Worm (Caenorhabditis elegans) whole organism, young adult: ENCODE results near the gene let-765.

Experiments
- B0035.1 ChIP-seq: sonication (generic microtip); optimal IDR thresholded peaks from 2 replicates; lab custom pipeline; 2016; ENCODE audit warnings: missing genetic modification characterization, mild to moderate bottlenecking, missing compliant biosample characterization, missing genotype, missing genetic modification reagents
- C06A6.2 ChIP-seq: fragments of 200-800 bp; sonication (Bioruptor generic); conservative IDR thresholded peaks from 2 replicates; pipeline ENCODE4 v1.3.6; 2022; ENCODE audit warnings: missing genetic modification characterization, missing compliant biosample characterization
- D2030.7 ChIP-seq: fragments of 200-800 bp; sonication (Bioruptor generic); IDR thresholded peaks from 2 replicates; pipeline ENCODE4 v1.3.6; 2022; ENCODE audit warnings: missing genetic modification reagents, missing genetic modification characterization, missing compliant biosample characterization
- F39B2.1 ChIP-seq: fragments of 200-800 bp; sonication (Bioruptor generic); IDR thresholded peaks from 2 replicates; pipeline ENCODE4 v1.3.6; 2022; ENCODE audit warnings: missing genetic modification reagents, missing genetic modification characterization, missing compliant biosample characterization
- F57A8.1 ChIP-seq: fragments of 200-800 bp; sonication (Bioruptor generic); optimal IDR thresholded peaks from 2 replicates; lab custom pipeline; 2018; ENCODE audit warnings: mild to moderate bottlenecking, missing genetic modification characterization, moderate library complexity, missing compliant biosample characterization
- F57C9.4 ChIP-seq: sonication (generic microtip); optimal IDR thresholded peaks from 2 replicates; lab custom pipeline; 2017; ENCODE audit warnings: mild to moderate bottlenecking, missing genetic modification characterization, missing compliant biosample characterization
- K11D2.4 ChIP-seq: fragments of 200-800 bp; sonication (Bioruptor generic); IDR thresholded peaks from 2 replicates; pipeline ENCODE4 v1.3.6; 2022; ENCODE audit warnings: missing genetic modification reagents, missing genetic modification characterization, missing compliant biosample characterization
- T07F8.4 ChIP-seq: sonication (generic microtip); optimal IDR thresholded peaks from 2 replicates; lab custom pipeline; 2016; ENCODE audit warnings: mild to moderate bottlenecking, missing genetic modification characterization, moderate library complexity, missing compliant biosample characterization
- ama-1 ChIP-seq, 3 experiments: fragments of 150-350 bp in 1 of 3; sonication (generic microtip) in 2 of 3; optimal IDR thresholded peaks; 2 replicates each; lab custom pipeline; 2014 to 2018; ENCODE audit warnings: missing biosample characterization in 2 of 3, missing genetic modification characterization in 2 of 3, missing genetic modification reagents in 2 of 3
- aptf-2 ChIP-seq: fragments of 200-800 bp; sonication (Bioruptor generic); conservative IDR thresholded peaks from 2 replicates; pipeline ENCODE4 v1.3.6; 2022; ENCODE audit warnings: missing genetic modification reagents, missing genetic modification characterization, missing compliant biosample characterization
- aptf-3 ChIP-seq: fragments of 200-800 bp; sonication (Bioruptor generic); IDR thresholded peaks from 2 replicates; pipeline ENCODE4 v1.3.6; 2022; ENCODE audit warnings: missing genetic modification characterization, missing compliant biosample characterization
- atf-7 ChIP-seq: sonication (generic microtip); optimal IDR thresholded peaks from 2 replicates; lab custom pipeline; 2017; ENCODE audit warnings: mild to moderate bottlenecking, missing genetic modification characterization, missing compliant biosample characterization
- attf-6 ChIP-seq: fragments of 200-800 bp; sonication (Bioruptor generic); IDR thresholded peaks from 2 replicates; pipeline ENCODE4 v1.3.6; 2022; ENCODE audit warnings: missing genetic modification reagents, missing genetic modification characterization, missing compliant biosample characterization
- bed-1 ChIP-seq: fragments of 200-800 bp; sonication (Bioruptor generic); IDR thresholded peaks from 2 replicates; pipeline ENCODE4 v1.3.6; 2022; ENCODE audit warnings: missing genetic modification reagents, missing genetic modification characterization, missing compliant biosample characterization
- ceh-27 ChIP-seq: fragments of 200-800 bp; sonication (Bioruptor generic); optimal IDR thresholded peaks from 2 replicates; lab custom pipeline; 2018; ENCODE audit warnings: mild to moderate bottlenecking, missing genetic modification characterization, moderate library complexity, missing compliant biosample characterization
- die-1 ChIP-seq: sonication (generic microtip); optimal IDR thresholded peaks from 2 replicates; lab custom pipeline; 2016; ENCODE audit warnings: missing genotype, mild to moderate bottlenecking, missing genetic modification characterization, missing compliant biosample characterization
- ets-4 ChIP-seq: fragments of 200-800 bp; sonication (Bioruptor generic); optimal IDR thresholded peaks from 2 replicates; lab custom pipeline; 2018; ENCODE audit warnings: mild to moderate bottlenecking, missing genetic modification characterization, missing compliant biosample characterization
- him-1 ChIP-seq: sonication (generic microtip); optimal IDR thresholded peaks from 2 replicates; lab custom pipeline; 2016; ENCODE audit warnings: missing genotype, missing genetic modification reagents, missing genetic modification characterization, missing compliant biosample characterization
- hlh-26 ChIP-seq: fragments of 200-800 bp; sonication (Bioruptor generic); conservative IDR thresholded peaks from 2 replicates; pipeline ENCODE4 v1.3.6; 2022; ENCODE audit warnings: missing genetic modification reagents, missing genetic modification characterization, missing compliant biosample characterization
- hrde-1 ChIP-seq: sonication (generic microtip); optimal IDR thresholded peaks from 2 replicates; lab custom pipeline; 2016; ENCODE audit warnings: missing genetic modification characterization, mild to moderate bottlenecking, missing compliant biosample characterization, moderate library complexity, missing genotype, missing genetic modification reagents, borderline replicate concordance
- lsl-1 ChIP-seq: fragments of 200-800 bp; sonication (Bioruptor generic); optimal IDR thresholded peaks from 2 replicates; lab custom pipeline; 2018; ENCODE audit warnings: mild to moderate bottlenecking, missing genetic modification characterization, moderate library complexity, missing compliant biosample characterization
- madf-6 ChIP-seq: fragments of 200-800 bp; sonication (Bioruptor generic); IDR thresholded peaks from 2 replicates; pipeline ENCODE4 v1.3.6; 2022; ENCODE audit warnings: missing genetic modification reagents, missing genetic modification characterization, missing compliant biosample characterization
- madf-8 ChIP-seq: fragments of 200-800 bp; sonication (Bioruptor generic); conservative IDR thresholded peaks from 2 replicates; pipeline ENCODE4 v1.3.6; 2022; ENCODE audit warnings: missing genetic modification reagents, missing genetic modification characterization, missing compliant biosample characterization
- mel-28 ChIP-seq: sonication (generic microtip); optimal IDR thresholded peaks from 2 replicates; lab custom pipeline; 2016; ENCODE audit warnings: borderline replicate concordance, mild to moderate bottlenecking, missing genetic modification characterization, missing compliant biosample characterization
- mes-4 ChIP-seq: sonication (generic microtip); optimal IDR thresholded peaks from 2 replicates; lab custom pipeline; 2016; ENCODE audit warnings: missing genotype, missing genetic modification characterization, missing compliant biosample characterization
- mxl-1 ChIP-seq: sonication (generic microtip); optimal IDR thresholded peaks from 2 replicates; lab custom pipeline; 2016; ENCODE audit warnings: missing genetic modification characterization, missing compliant biosample characterization
- nfya-2 ChIP-seq: fragments of 200-800 bp; sonication (Bioruptor generic); IDR thresholded peaks from 2 replicates; pipeline ENCODE4 v1.3.6; 2022; ENCODE audit warnings: missing genetic modification reagents, missing genetic modification characterization, missing compliant biosample characterization
- nfyb-1 ChIP-seq: fragments of 200-800 bp; sonication (Bioruptor generic); IDR thresholded peaks from 2 replicates; pipeline ENCODE4 v1.3.6; 2022; ENCODE audit warnings: missing genetic modification reagents, missing genetic modification characterization, missing compliant biosample characterization
- nhr-27 ChIP-seq: fragments of 200-800 bp; sonication (Bioruptor generic); optimal IDR thresholded peaks from 2 replicates; lab custom pipeline; 2018; ENCODE audit warnings: mild to moderate bottlenecking, missing genetic modification characterization, moderate library complexity, missing compliant biosample characterization
- pbrm-1 ChIP-seq: fragments of 200-800 bp; sonication (Bioruptor generic); IDR thresholded peaks from 2 replicates; pipeline ENCODE4 v1.3.6; 2022; ENCODE audit warnings: missing genetic modification reagents, missing genetic modification characterization, missing compliant biosample characterization
- pha-4 ChIP-seq: fragments of 150-350 bp; sonication (generic microtip); optimal IDR thresholded peaks from 2 replicates; lab custom pipeline; 2014; ENCODE audit warnings: missing biosample characterization, missing genetic modification reagents, missing genetic modification characterization
- rcor-1 ChIP-seq: fragments of 200-800 bp; sonication (Bioruptor generic); IDR thresholded peaks from 2 replicates; pipeline ENCODE4 v1.3.6; 2022; ENCODE audit warnings: missing genetic modification reagents, missing genetic modification characterization, missing compliant biosample characterization
- rec-8 ChIP-seq, 2 experiments: sonication (generic microtip); optimal IDR thresholded peaks; 2 replicates each; lab custom pipeline; 2016; ENCODE audit warnings: mild to moderate bottlenecking in 2 of 2, missing genetic modification characterization in 2 of 2, missing genetic modification reagents in 2 of 2, missing genotype in 2 of 2, missing biosample characterization in 1 of 2, missing compliant biosample characterization in 1 of 2, moderate library complexity in 1 of 2
- repo-1 ChIP-seq: sonication (generic microtip); optimal IDR thresholded peaks from 2 replicates; lab custom pipeline; 2017; ENCODE audit warnings: mild to moderate bottlenecking, missing genetic modification characterization, missing compliant biosample characterization
- sea-2 ChIP-seq: fragments of 200-800 bp; sonication (Bioruptor generic); IDR thresholded peaks from 2 replicates; pipeline ENCODE4 v1.3.6; 2022; ENCODE audit warnings: missing genetic modification characterization, missing compliant biosample characterization
- snpc-1.3 ChIP-seq: sonication (generic microtip); optimal IDR thresholded peaks from 2 replicates; lab custom pipeline; 2017; ENCODE audit warnings: missing genetic modification characterization, mild to moderate bottlenecking, missing compliant biosample characterization, antibody characterized with exemption, moderate library complexity, missing genotype, missing genetic modification reagents; ENCODE audit not compliant: insufficient read depth
- snpc-3.4 ChIP-seq: sonication (generic microtip); optimal IDR thresholded peaks from 2 replicates; lab custom pipeline; 2017; ENCODE audit warnings: missing genetic modification characterization, mild to moderate bottlenecking, missing compliant biosample characterization, antibody characterized with exemption, moderate library complexity, missing genotype, missing genetic modification reagents
- sptf-2 ChIP-seq: fragments of 200-800 bp; sonication (Bioruptor generic); optimal IDR thresholded peaks from 2 replicates; lab custom pipeline; 2018; ENCODE audit warnings: mild to moderate bottlenecking, missing genetic modification characterization, missing compliant biosample characterization
- tbp1 ChIP-seq: fragments of 200-800 bp; sonication (Bioruptor generic); optimal IDR thresholded peaks from 2 replicates; lab custom pipeline; 2018; ENCODE audit warnings: mild to moderate bottlenecking, missing genetic modification characterization, missing compliant biosample characterization
- unc-62 ChIP-seq: fragments of 150-350 bp; optimal IDR thresholded peaks from 2 replicates; lab custom pipeline; 2014; ENCODE audit warnings: missing biosample characterization, missing genetic modification reagents, missing genetic modification characterization
- ztf-22 ChIP-seq: fragments of 200-800 bp; sonication (Bioruptor generic); optimal IDR thresholded peaks from 2 replicates; lab custom pipeline; 2018; ENCODE audit warnings: mild to moderate bottlenecking, missing genetic modification characterization, moderate library complexity, missing compliant biosample characterization
- ztf-26 ChIP-seq: sonication (generic microtip); optimal IDR thresholded peaks from 2 replicates; lab custom pipeline; 2017; ENCODE audit warnings: missing genetic modification characterization, missing compliant biosample characterization
- ztf-3 ChIP-seq: fragments of 200-800 bp; sonication (Bioruptor generic); optimal IDR thresholded peaks from 2 replicates; lab custom pipeline; 2018; ENCODE audit warnings: mild to moderate bottlenecking, missing genetic modification characterization, missing compliant biosample characterization

The let-765 gene

DNA sequence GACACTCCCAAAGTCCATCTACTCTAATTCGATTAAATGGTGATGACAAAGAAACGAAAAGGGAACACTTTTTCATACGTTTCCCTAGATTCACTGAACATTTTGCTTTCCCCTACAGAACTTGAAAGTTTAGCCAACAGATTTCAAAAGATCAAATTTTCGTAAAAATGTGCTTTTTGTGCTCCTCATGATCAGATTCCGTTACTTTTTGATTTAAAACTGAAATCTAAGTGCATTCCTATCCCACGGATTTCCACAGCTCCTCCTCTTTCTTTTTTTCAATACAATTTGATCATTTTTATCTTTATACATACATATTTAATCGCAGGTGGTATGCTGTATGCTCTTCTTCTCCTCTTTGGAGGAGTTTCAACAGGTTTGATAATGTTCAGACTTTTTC, 13.4 kb downstream of the let-765 start, which contains the start of gene ddo-3:
Gene ddo-3, plus strand, starts transcription at position 301 of the 400 bp plus-strand sequence.
- TF ChIP-seq ceh-27 (GFP tag; lab: Kevin White, UChicago) = no peak
- TF ChIP-seq sea-2 (GFP tag; lab: Robert Waterston, UW) = no peak
- TF ChIP-seq ztf-3 = no peak
- TF ChIP-seq mxl-1 (tag; lab: Kevin White, UChicago) = no peak
- TF ChIP-seq snpc-3.4 (tag; lab: Kevin White, UChicago) = no peak
- no peak for TF ChIP-seq aptf-3 (GFP tag; lab: Robert Waterston, UW)
- TF ChIP-seq pbrm-1 (GFP tag; lab: Robert Waterston, UW) = no peak
- TF ChIP-seq nfya-2 (GFP tag; lab: Robert Waterston, UW) = no peak
- TF ChIP-seq nhr-27 (tag; lab: Kevin White, UChicago) = no peak
- TF ChIP-seq mel-28 (tag; lab: Kevin White, UChicago) = no peak
- no peak for TF ChIP-seq ama-1 (optimal IDR thresholded peaks at IDR 0.05; lab: Kevin White, UChicago)
- no peak for TF ChIP-seq ama-1 (GFP tag; optimal IDR thresholded peaks at IDR 0.05; lab: Kevin White, UChicago)
- TF ChIP-seq attf-6 (GFP tag; lab: Robert Waterston, UW) = no peak
- no peak for TF ChIP-seq F57C9.4 (tag; lab: Kevin White, UChicago)
- TF ChIP-seq repo-1 (tag; lab: Kevin White, UChicago) = no peak
- no peak for TF ChIP-seq C06A6.2 (GFP tag; lab: Robert Waterston, UW)

DNA sequence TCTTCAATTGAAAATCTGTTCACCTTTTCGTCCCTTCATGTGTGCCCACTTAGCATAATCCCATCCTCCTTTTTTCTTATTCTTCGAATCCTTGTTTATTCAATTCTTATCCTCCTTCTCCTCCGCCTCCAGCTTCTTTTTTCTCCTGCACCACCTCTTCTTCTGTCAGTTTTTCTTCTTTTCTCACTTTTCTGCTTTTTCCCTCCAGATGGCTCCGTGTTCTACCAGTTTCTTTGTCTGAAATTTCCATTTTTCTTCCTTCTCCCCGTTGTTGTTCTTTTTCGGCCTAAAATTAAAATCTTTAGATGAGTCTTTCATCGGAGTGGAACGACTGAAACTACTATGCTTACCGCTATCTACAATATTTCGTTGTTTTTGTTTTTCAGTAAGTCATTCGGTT, 19.4 kb downstream of the let-765 start, which contains the start of gene acr-21:
Gene acr-21, plus strand, starts transcription at position 301 of the 400 bp plus-strand sequence.
- no peak for TF ChIP-seq T07F8.4 (tag; lab: Kevin White, UChicago)
- TF ChIP-seq snpc-1.3 (tag; lab: Kevin White, UChicago) = no peak
- TF ChIP-seq bed-1 (GFP tag; lab: Robert Waterston, UW) = no peak
- no peak for TF ChIP-seq pha-4 (tag; lab: Kevin White, UChicago)
- TF ChIP-seq sptf-2 (GFP tag; lab: Kevin White, UChicago) = no peak
- TF ChIP-seq C06A6.2 (GFP tag; lab: Robert Waterston, UW) = no peak
- no peak for TF ChIP-seq F39B2.1
- TF ChIP-seq atf-7 (tag; lab: Kevin White, UChicago) = no peak
- TF ChIP-seq sea-2 (GFP tag; lab: Robert Waterston, UW) = no peak
- no peak for TF ChIP-seq die-1
- no peak for TF ChIP-seq madf-6 (GFP tag; lab: Robert Waterston, UW)
- no peak for TF ChIP-seq rec-8 (tag; optimal IDR thresholded peaks at IDR 0.05; lab: Kevin White, UChicago)
- no peak for TF ChIP-seq nfyb-1
- no peak for TF ChIP-seq unc-62 (GFP tag; lab: Kevin White, UChicago)

DNA sequence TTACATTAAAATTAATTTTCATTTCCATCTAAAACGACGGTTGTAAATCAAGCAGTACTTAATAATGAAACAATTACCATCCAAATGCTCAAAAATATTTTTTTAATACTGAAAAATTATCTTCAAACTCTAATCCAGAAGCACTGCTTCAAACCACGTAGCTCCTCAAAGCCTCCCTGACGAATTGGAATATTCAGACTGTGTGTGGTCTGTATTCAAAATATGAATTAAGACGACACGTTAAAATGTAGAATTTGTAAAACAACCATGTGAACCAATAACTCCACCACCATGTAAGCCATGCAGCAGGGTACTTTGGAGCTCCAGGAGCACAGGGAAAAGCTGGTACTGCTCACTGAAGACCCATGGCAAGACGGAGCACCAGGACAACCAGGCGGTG, 21.6 kb downstream of the let-765 start, which contains the start of gene F27B3.8:
Gene F27B3.8, plus strand, starts transcription at position 301 of the 400 bp plus-strand sequence.
- TF ChIP-seq tbp1 (GFP tag; lab: Kevin White, UChicago) (no peak), K11D2.4 (GFP tag; lab: Robert Waterston, UW) (no peak), ztf-22 (GFP tag; lab: Kevin White, UChicago) (no peak), aptf-3 (GFP tag; lab: Robert Waterston, UW) (no peak), B0035.1 (tag; lab: Kevin White, UChicago) (no peak), hrde-1 (tag; lab: Kevin White, UChicago) (no peak), ceh-27 (GFP tag; lab: Kevin White, UChicago) (no peak), ztf-26 (no peak), F57A8.1 (GFP tag; lab: Kevin White, UChicago) (no peak), lsl-1 (GFP tag; lab: Kevin White, UChicago) (no peak), madf-8 (GFP tag; lab: Robert Waterston, UW) (no peak), ets-4 (GFP tag; lab: Kevin White, UChicago) (no peak), pha-4 (tag; lab: Kevin White, UChicago) (no peak), him-1 (tag; lab: Kevin White, UChicago) (no peak), mes-4 (tag; lab: Kevin White, UChicago) (no peak), pbrm-1 (GFP tag; lab: Robert Waterston, UW) (no peak), D2030.7 (GFP tag; lab: Robert Waterston, UW) (no peak), rcor-1 (GFP tag; lab: Robert Waterston, UW) (no peak), aptf-2 (GFP tag; lab: Robert Waterston, UW) (no peak), hlh-26 (GFP tag; lab: Robert Waterston, UW) (no peak)
